Worm (Caenorhabditis elegans): ENCODE measurements around the gene T07E3.4.

T07E3.4 gene

DNA sequence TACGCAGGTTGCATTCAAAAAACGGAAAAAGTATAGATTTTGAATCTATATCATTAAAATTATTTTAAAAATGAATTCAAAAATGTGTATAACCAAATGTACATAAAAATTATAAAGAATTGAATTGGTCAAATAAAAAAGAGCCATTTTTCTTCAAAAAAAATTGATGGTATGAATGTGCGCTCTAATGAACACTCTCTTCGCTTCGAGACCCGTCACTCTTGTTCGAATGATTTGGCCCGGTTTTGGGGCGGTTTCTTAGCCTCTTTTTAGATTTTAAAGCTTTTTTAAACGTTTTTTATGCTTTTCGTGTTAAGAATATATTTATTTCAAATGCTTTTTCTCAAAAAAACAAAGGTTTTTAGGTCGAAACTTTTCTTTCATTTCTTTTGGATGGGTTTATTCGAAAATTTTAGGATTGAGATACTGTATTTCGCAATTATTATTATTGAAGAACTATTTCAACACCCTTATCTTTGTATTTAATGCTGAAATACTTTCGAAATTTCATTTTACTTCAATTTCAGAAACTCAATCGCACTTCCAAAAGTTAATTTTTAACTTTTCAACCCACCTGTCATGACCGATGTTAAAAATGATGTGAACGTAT is 31.8 kb downstream of the T07E3.4 start, which contains the start of gene inf-1:
TSS of gene inf-1 (plus strand) at position 577 of the 610 bp plus-strand sequence.
- TF ChIP-seq ztf-18 (tag; optimal IDR thresholded peaks at IDR 0.05): no peak
- TF ChIP-seq efl-1 (GFP tag; optimal IDR thresholded peaks at IDR 0.05): peak; percentile 36
- TF ChIP-seq sptf-2 (GFP tag; optimal IDR thresholded peaks at IDR 0.05): no peak
- peak; percentile 51 for TF ChIP-seq F23B12.7 (tag; optimal IDR thresholded peaks at IDR 0.05; ENCODE audit: insufficient read depth)
- TF ChIP-seq ztf-25 (GFP tag; IDR thresholded peaks at IDR 0.05): no peak
- no peak for TF ChIP-seq let-526 (GFP tag; IDR thresholded peaks at IDR 0.05)
- TF ChIP-seq F57A8.1 (GFP tag; optimal IDR thresholded peaks at IDR 0.05): no peak
- peak; percentile 68; the same call in 1 of the 2 replicates for TF ChIP-seq cebp-1 (GFP tag; IDR thresholded peaks at IDR 0.05)
- TF ChIP-seq cebp-1 (tag; optimal IDR thresholded peaks at IDR 0.05): peak; percentile 95
- peak; percentile 9 for TF ChIP-seq snpc-3.4 (tag; optimal IDR thresholded peaks at IDR 0.05)
- TF ChIP-seq nhr-80 (tag; optimal IDR thresholded peaks at IDR 0.05): no peak
- TF ChIP-seq cebp-2 (GFP tag; IDR thresholded peaks at IDR 0.05): no peak
- no peak for TF ChIP-seq F49E8.2 (tag; optimal IDR thresholded peaks at IDR 0.05; ENCODE audit: insufficient read depth)
- TF ChIP-seq ama-1 (optimal IDR thresholded peaks at IDR 0.05): no peak
- TF ChIP-seq ama-1 (GFP tag; optimal IDR thresholded peaks at IDR 0.05): no peak
- no peak for TF ChIP-seq C06A6.2 (GFP tag; conservative IDR thresholded peaks at IDR 0.05)
- TF ChIP-seq madf-6 (GFP tag; IDR thresholded peaks at IDR 0.05): no peak; the same call in 1 of the 2 replicates
- TF ChIP-seq madf-3 (GFP tag; IDR thresholded peaks at IDR 0.05): no peak
- TF ChIP-seq K11D2.4 (GFP tag; IDR thresholded peaks at IDR 0.05): no peak
- no peak for TF ChIP-seq B0261.1 (tag; optimal IDR thresholded peaks at IDR 0.05)
- TF ChIP-seq rpc-1 (optimal IDR thresholded peaks at IDR 0.05): no peak
- TF ChIP-seq rpc-1 (tag; optimal IDR thresholded peaks at IDR 0.05): no peak
- no peak for TF ChIP-seq Y53F4B.3 (GFP tag; IDR thresholded peaks at IDR 0.05)
- TF ChIP-seq lin-40 (tag; optimal IDR thresholded peaks at IDR 0.05): no peak
- no peak for TF ChIP-seq hmg-1.2 (GFP tag; IDR thresholded peaks at IDR 0.05)
- no peak for TF ChIP-seq aptf-2 (GFP tag; conservative IDR thresholded peaks at IDR 0.05)
- TF ChIP-seq die-1 (tag; optimal IDR thresholded peaks at IDR 0.05): no peak
- TF ChIP-seq tbx-9 (tag; optimal IDR thresholded peaks at IDR 0.05; ENCODE audit: borderline replicate concordance): no peak
- no peak for TF ChIP-seq Y53G8AR.9 (GFP tag; conservative IDR thresholded peaks at IDR 0.05)
- TF ChIP-seq attf-5 (GFP tag; optimal IDR thresholded peaks at IDR 0.05): no peak
- no peak for TF ChIP-seq D2030.7 (GFP tag; IDR thresholded peaks at IDR 0.05)
- no peak for TF ChIP-seq madf-8 (GFP tag; conservative IDR thresholded peaks at IDR 0.05)
- TF ChIP-seq egl-18 (GFP tag; IDR thresholded peaks at IDR 0.05): no peak
- no peak for TF ChIP-seq F10E7.11 (tag; optimal IDR thresholded peaks at IDR 0.05)
- TF ChIP-seq nhr-120 (GFP tag; IDR thresholded peaks at IDR 0.05): no peak
- TF ChIP-seq dpl-1 (GFP tag; optimal IDR thresholded peaks at IDR 0.05): peak; percentile 46
- TF ChIP-seq snpc-1.1 (tag; optimal IDR thresholded peaks at IDR 0.05; ENCODE audit: insufficient read depth): peak; percentile 5
- TF ChIP-seq mcd-1 (GFP tag; IDR thresholded peaks at IDR 0.05): peak; percentile 77
- no peak for TF ChIP-seq C17E4.6 (GFP tag; IDR thresholded peaks at IDR 0.05)
- TF ChIP-seq mxl-1 (tag; optimal IDR thresholded peaks at IDR 0.05): no peak
- no peak for TF ChIP-seq lin-35 (GFP tag; optimal IDR thresholded peaks at IDR 0.05)
- no peak for TF ChIP-seq F52B5.7 (tag; optimal IDR thresholded peaks at IDR 0.05)
- no peak for TF ChIP-seq attf-6 (GFP tag; IDR thresholded peaks at IDR 0.05)
- no peak for TF ChIP-seq rcor-1 (GFP tag; IDR thresholded peaks at IDR 0.05)
- no peak for TF ChIP-seq hlh-12 (tag; optimal IDR thresholded peaks at IDR 0.05)
- no peak for TF ChIP-seq lsl-1 (GFP tag; optimal IDR thresholded peaks at IDR 0.05)
- no peak for TF ChIP-seq lin-26 (GFP tag; IDR thresholded peaks at IDR 0.05)
- no peak for TF ChIP-seq ets-4 (GFP tag; optimal IDR thresholded peaks at IDR 0.05)
- TF ChIP-seq xnd-1 (tag; optimal IDR thresholded peaks at IDR 0.05): no peak
- no peak for TF ChIP-seq ceh-27 (GFP tag; optimal IDR thresholded peaks at IDR 0.05)
